Worm (Caenorhabditis elegans) whole organism, L4 larva: ENCODE results near the gene ife-4.

Experiments used
- D1046.2 ChIP-seq: fragments of 200-800 bp; sonication (Bioruptor generic); IDR thresholded peaks from 2 replicates; pipeline ENCODE4 v1.3.6; 2022; ENCODE audit warnings: missing genetic modification characterization, missing compliant biosample characterization
- F26F4.8 ChIP-seq: fragments of 200-800 bp; sonication (Bioruptor generic); conservative IDR thresholded peaks from 2 replicates; pipeline ENCODE4 v1.3.6; 2022; ENCODE audit warnings: missing genetic modification characterization, missing compliant biosample characterization
- F37D6.2 ChIP-seq: sonication (generic microtip); optimal IDR thresholded peaks from 2 replicates; lab custom pipeline; 2016; ENCODE audit warnings: mild to moderate bottlenecking, missing genetic modification characterization, missing compliant biosample characterization
- F44E2.7 ChIP-seq: fragments of 200-800 bp; sonication (Bioruptor generic); IDR thresholded peaks from 2 replicates; pipeline ENCODE4 v2.1.2; 2022; ENCODE audit warnings: missing genetic modification characterization, missing compliant biosample characterization
- F49E8.2 ChIP-seq: sonication (generic microtip); optimal IDR thresholded peaks from 2 replicates; lab custom pipeline; 2016; ENCODE audit warnings: missing compliant biosample characterization, mild to moderate bottlenecking, missing genetic modification characterization, borderline replicate concordance
- T20F7.1 ChIP-seq: fragments of 200-800 bp; sonication (Bioruptor generic); optimal IDR thresholded peaks from 2 replicates; lab custom pipeline; 2018; ENCODE audit warnings: mild to moderate bottlenecking, missing genetic modification characterization, missing compliant biosample characterization
- Y75B8A.6 ChIP-seq: fragments of 200-800 bp; sonication (Bioruptor generic); IDR thresholded peaks from 2 replicates; pipeline ENCODE4 v1.3.6; 2022; ENCODE audit warnings: missing genetic modification reagents, missing genetic modification characterization, missing compliant biosample characterization
- ZK337.2 ChIP-seq: fragments of 200-800 bp; sonication (Bioruptor generic); IDR thresholded peaks from 2 replicates; pipeline ENCODE4 v1.3.6; 2022; ENCODE audit warnings: missing genetic modification reagents, missing genetic modification characterization, missing compliant biosample characterization
- aha-1 ChIP-seq: fragments of 150-350 bp; peaks from one replicate; lab custom pipeline; 2014; ENCODE audit warnings: missing biosample characterization, missing genetic modification characterization
- ama-1 ChIP-seq: fragments of 150-350 bp; optimal IDR thresholded peaks from 2 replicates; lab custom pipeline; 2014; ENCODE audit warnings: inconsistent platforms, mixed read lengths
- ceh-28 ChIP-seq: fragments of 150-350 bp; optimal IDR thresholded peaks from 2 replicates; lab custom pipeline; 2014; ENCODE audit warnings: missing biosample characterization, missing genetic modification reagents, missing genetic modification characterization
- ceh-62 ChIP-seq: sonication (generic microtip); optimal IDR thresholded peaks from 2 replicates; lab custom pipeline; 2017; ENCODE audit warnings: missing biosample characterization, missing genetic modification characterization
- cey-2 ChIP-seq: sonication (generic microtip); optimal IDR thresholded peaks from 3 replicates; lab custom pipeline; 2017; ENCODE audit warnings: missing genetic modification characterization, mild to moderate bottlenecking, missing compliant biosample characterization, antibody characterized with exemption, borderline replicate concordance; ENCODE audit not compliant: insufficient read depth
- ctbp-1 ChIP-seq: fragments of 200-800 bp; sonication (Bioruptor generic); IDR thresholded peaks from 2 replicates; pipeline ENCODE4 v1.3.6; 2022; ENCODE audit warnings: missing genetic modification reagents, missing genetic modification characterization, missing compliant biosample characterization
- daf-16 ChIP-seq, 3 experiments: sonication (generic microtip); optimal IDR thresholded peaks; 2 replicates each; lab custom pipeline; 2016 to 2017; ENCODE audit warnings: missing genetic modification characterization in 3 of 3, missing genetic modification reagents in 3 of 3, mild to moderate bottlenecking in 2 of 3, missing compliant biosample characterization in 2 of 3, missing biosample characterization in 1 of 3, moderate library complexity in 1 of 3
- egl-27 ChIP-seq: sonication (generic microtip); optimal IDR thresholded peaks from 3 replicates; lab custom pipeline; 2017; ENCODE audit warnings: missing biosample characterization, missing genetic modification reagents, missing genetic modification characterization
- fkh-10 ChIP-seq: fragments of 150-350 bp; optimal IDR thresholded peaks from 2 replicates; lab custom pipeline; 2014; ENCODE audit warnings: missing biosample characterization, missing genetic modification reagents, missing genetic modification characterization
- gei-8 ChIP-seq: fragments of 200-800 bp; sonication (Bioruptor generic); optimal IDR thresholded peaks from 2 replicates; lab custom pipeline; 2018; ENCODE audit warnings: mild to moderate bottlenecking, missing genetic modification characterization, missing compliant biosample characterization
- hlh-11 ChIP-seq: fragments of 200-800 bp; sonication (Bioruptor generic); optimal IDR thresholded peaks from 2 replicates; lab custom pipeline; 2018; ENCODE audit warnings: mild to moderate bottlenecking, missing genetic modification characterization, missing compliant biosample characterization
- lim-7 ChIP-seq: fragments of 200-800 bp; sonication (Bioruptor generic); IDR thresholded peaks from 2 replicates; pipeline ENCODE4 v1.3.6; 2022; ENCODE audit warnings: missing genetic modification characterization, missing compliant biosample characterization
- lin-1 ChIP-seq: fragments of 200-800 bp; sonication (Bioruptor generic); IDR thresholded peaks from 2 replicates; pipeline ENCODE4 v1.3.6; 2022; ENCODE audit warnings: missing genetic modification reagents, missing genetic modification characterization, missing compliant biosample characterization
- lin-39 ChIP-seq: fragments of 150-350 bp; optimal IDR thresholded peaks from 2 replicates; lab custom pipeline; 2014; ENCODE audit warnings: missing biosample characterization, missing genetic modification reagents, missing genetic modification characterization
- mdl-1 ChIP-seq, 2 experiments: fragments of 150-350 bp in 1 of 2; sonication (generic microtip) in 1 of 2; optimal IDR thresholded peaks; 2 replicates each; lab custom pipeline; 2014 to 2017; ENCODE audit warnings: missing biosample characterization in 2 of 2, missing genetic modification characterization in 2 of 2
- mes-2 ChIP-seq: sonication (generic microtip); optimal IDR thresholded peaks from 2 replicates; lab custom pipeline; 2016; ENCODE audit warnings: missing genotype, mild to moderate bottlenecking, missing genetic modification characterization, missing compliant biosample characterization; ENCODE audit not compliant: poor library complexity, severe bottlenecking
- mxl-3 ChIP-seq: fragments of 200-800 bp; sonication (Bioruptor generic); optimal IDR thresholded peaks from 2 replicates; lab custom pipeline; 2018; ENCODE audit warnings: mild to moderate bottlenecking, missing genetic modification characterization, missing compliant biosample characterization
- nhr-41 ChIP-seq: fragments of 200-800 bp; sonication (Bioruptor generic); IDR thresholded peaks from 2 replicates; pipeline ENCODE4 v1.3.6; 2022; ENCODE audit warnings: missing genetic modification reagents, missing genetic modification characterization, missing compliant biosample characterization
- nhr-42 ChIP-seq: fragments of 200-800 bp; sonication (Bioruptor generic); IDR thresholded peaks from 2 replicates; pipeline ENCODE4 v1.3.6; 2022; ENCODE audit warnings: missing genetic modification characterization, missing compliant biosample characterization
- pqm-1 ChIP-seq: sonication (generic microtip); optimal IDR thresholded peaks from 2 replicates; lab custom pipeline; 2017; ENCODE audit warnings: missing biosample characterization, missing genetic modification characterization
- saeg-2 ChIP-seq: fragments of 200-800 bp; sonication (Bioruptor generic); IDR thresholded peaks from 2 replicates; pipeline ENCODE4 v1.3.6; 2022; ENCODE audit warnings: missing genetic modification reagents, missing genetic modification characterization, missing compliant biosample characterization
- set-16 ChIP-seq: fragments of 200-800 bp; sonication (Bioruptor generic); IDR thresholded peaks from 2 replicates; pipeline ENCODE4 v1.3.6; 2022; ENCODE audit warnings: missing genetic modification reagents, missing genetic modification characterization, missing compliant biosample characterization
- snpc-4 ChIP-seq: fragments of 150-350 bp; optimal IDR thresholded peaks from 2 replicates; lab custom pipeline; 2014; ENCODE audit warnings: missing biosample characterization, missing genetic modification characterization
- spr-1 ChIP-seq: sonication (generic microtip); optimal IDR thresholded peaks from 2 replicates; lab custom pipeline; 2016; ENCODE audit warnings: mild to moderate bottlenecking, missing genetic modification characterization, missing compliant biosample characterization
- tag-97 ChIP-seq: fragments of 200-800 bp; sonication (Bioruptor generic); IDR thresholded peaks from 2 replicates; pipeline ENCODE4 v1.3.6; 2022; ENCODE audit warnings: missing genetic modification characterization, missing compliant biosample characterization
- unc-130 ChIP-seq: sonication (generic microtip); optimal IDR thresholded peaks from 2 replicates; lab custom pipeline; 2016; ENCODE audit warnings: missing genetic modification reagents, missing genetic modification characterization, missing compliant biosample characterization
- unc-62 ChIP-seq, 3 experiments: fragments of 150-350 bp in 1 of 3; sonication (generic microtip); optimal IDR thresholded peaks in 2 of 3; peaks in 1 of 3; 1 replicate in 1 of 3; 2 replicates in 2 of 3; lab custom pipeline; 2014 to 2017; ENCODE audit warnings: missing biosample characterization in 3 of 3, missing genetic modification characterization in 3 of 3, missing genetic modification reagents in 3 of 3, missing genotype in 1 of 3
- zfp-2 ChIP-seq: sonication (generic microtip); optimal IDR thresholded peaks from 2 replicates; lab custom pipeline; 2016; ENCODE audit warnings: mild to moderate bottlenecking, missing genetic modification characterization, missing compliant biosample characterization

ife-4 gene

ce11 chrX:1080549-1080948, 23.5 kb upstream of the ife-4 start, which contains the start of gene pfn-3:
pfn-3 (minus strand) TSS chrX:1080649.
- TF ChIP-seq Y75B8A.6 (no peak), ceh-28 (tag; lab: Kevin White, UChicago) (no peak), ceh-62 (tag; lab: Kevin White, UChicago) (no peak), lim-7 (GFP tag; lab: Robert Waterston, UW) (no peak)

- no peak for TF ChIP-seq nhr-42
- TF ChIP-seq hlh-11 (tag; lab: Kevin White, UChicago), result peak; percentile 24
- no peak for TF ChIP-seq ctbp-1 (GFP tag; lab: Robert Waterston, UW)
- no peak for TF ChIP-seq D1046.2 (GFP tag; lab: Robert Waterston, UW)
- TF ChIP-seq gei-8 (GFP tag; lab: Kevin White, UChicago), result no peak
- TF ChIP-seq tag-97 (GFP tag; lab: Robert Waterston, UW), result no peak
- no peak for TF ChIP-seq ama-1 (lab: Kevin White, UChicago)
- TF ChIP-seq unc-130 (GFP tag; lab: Kevin White, UChicago), result no peak
- no peak for TF ChIP-seq saeg-2 (GFP tag; lab: Robert Waterston, UW)
- no peak for TF ChIP-seq F37D6.2 (tag; lab: Kevin White, UChicago)
- TF ChIP-seq cey-2 (tag; lab: Kevin White, UChicago), result no peak
- TF ChIP-seq lin-1 (GFP tag; lab: Robert Waterston, UW), result no peak
- TF ChIP-seq spr-1 (tag; lab: Kevin White, UChicago), result no peak
- no peak for TF ChIP-seq zfp-2 (tag; lab: Kevin White, UChicago)
- TF ChIP-seq lin-39 (tag; lab: Kevin White, UChicago), result no peak
- TF ChIP-seq snpc-4 (tag; lab: Kevin White, UChicago), result no peak
- peak; percentile 22; the same call in 1 of the 2 replicates for TF ChIP-seq set-16 (GFP tag; lab: Robert Waterston, UW)
- 0 out of 2 replicates have a peak, but pooled peaks have one; percentile 34 for TF ChIP-seq F44E2.7 (GFP tag; lab: Robert Waterston, UW)
- no peak for TF ChIP-seq F49E8.2 (tag; lab: Kevin White, UChicago)
- TF ChIP-seq nhr-41 (GFP tag; lab: Robert Waterston, UW), result no peak
- no peak for TF ChIP-seq T20F7.1
- TF ChIP-seq F26F4.8 (GFP tag; lab: Robert Waterston, UW), result no peak
- peak; percentile 8 for TF ChIP-seq mes-2 (tag; lab: Kevin White, UChicago)
- TF ChIP-seq fkh-10 (GFP tag; lab: Kevin White, UChicago), result no peak
- TF ChIP-seq ZK337.2 (GFP tag; lab: Robert Waterston, UW), result no peak
- TF ChIP-seq pqm-1 (tag; lab: Kevin White, UChicago), result no peak
- TF ChIP-seq mdl-1 (tag; optimal IDR thresholded peaks at IDR 0.05; lab: Kevin White, UChicago), result no peak
- peak in 1 of 2 experiments; percentile 23 for TF ChIP-seq daf-16 (GFP tag; optimal IDR thresholded peaks at IDR 0.05; lab: Kevin White, UChicago)
- TF ChIP-seq daf-16 (tag; optimal IDR thresholded peaks at IDR 0.05; lab: Kevin White, UChicago), result no peak
- peak; percentile 19 for TF ChIP-seq mxl-3 (GFP tag; lab: Kevin White, UChicago)
Observed at ce11 chrX:1081927-1082326, 22.1 kb upstream of the ife-4 start.

- TF ChIP-seq unc-62 (GFP tag; optimal IDR thresholded peaks at IDR 0.05 in 1 of 2; lab: Kevin White, UChicago) (peak in 1 of 2 experiments; percentile 96), unc-62 (tag; optimal IDR thresholded peaks at IDR 0.05; lab: Kevin White, UChicago) (no peak), egl-27 (tag; lab: Kevin White, UChicago) (no peak), aha-1 (tag; lab: Kevin White, UChicago) (peak; percentile 6)
Observed at ce11 chrX:1085000-1085399, 19.0 kb upstream of the ife-4 start.
